Worm (Caenorhabditis elegans) whole organism, mixed stage, embryonic: Measurements from ENCODE around the gene rpl-7A.

Experiments
- blmp-1 ChIP-seq: fragments of 150-350 bp; optimal IDR thresholded peaks from 2 replicates; lab custom pipeline; 2014; ENCODE audit warnings: missing biosample characterization, missing genetic modification characterization
- elt-1 ChIP-seq: sonication (generic microtip); optimal IDR thresholded peaks from 2 replicates; lab custom pipeline; 2017; ENCODE audit warnings: missing genetic modification characterization, mild to moderate bottlenecking, missing compliant biosample characterization, antibody characterized with exemption, moderate library complexity, borderline replicate concordance; ENCODE audit not compliant: insufficient read depth
- elt-3 ChIP-seq: fragments of 150-350 bp; optimal IDR thresholded peaks from 2 replicates; lab custom pipeline; 2014; ENCODE audit warnings: missing biosample characterization, missing genetic modification characterization
- ham-2 ChIP-seq: fragments of 200-800 bp; sonication (Bioruptor generic); optimal IDR thresholded peaks from 2 replicates; lab custom pipeline; 2018; ENCODE audit warnings: mild to moderate bottlenecking, missing genetic modification characterization, missing compliant biosample characterization
- lin-13 ChIP-seq: fragments of 150-350 bp; optimal IDR thresholded peaks from 2 replicates; lab custom pipeline; 2014; ENCODE audit warnings: missing biosample characterization, missing genetic modification characterization
- lin-32 ChIP-seq: fragments of 200-800 bp; sonication (Bioruptor generic); optimal IDR thresholded peaks from 2 replicates; lab custom pipeline; 2018; ENCODE audit warnings: mild to moderate bottlenecking, missing genetic modification characterization, missing compliant biosample characterization
- nhr-12 ChIP-seq: fragments of 150-350 bp; optimal IDR thresholded peaks from 2 replicates; lab custom pipeline; 2014; ENCODE audit warnings: missing biosample characterization, missing genetic modification characterization
- nhr-237 ChIP-seq: fragments of 150-350 bp; optimal IDR thresholded peaks from 2 replicates; lab custom pipeline; 2014; ENCODE audit warnings: missing biosample characterization, missing genetic modification characterization
- unc-62 ChIP-seq: fragments of 150-350 bp; optimal IDR thresholded peaks from 2 replicates; lab custom pipeline; 2014; ENCODE audit warnings: missing biosample characterization, missing genetic modification reagents, missing genetic modification characterization

DNA sequence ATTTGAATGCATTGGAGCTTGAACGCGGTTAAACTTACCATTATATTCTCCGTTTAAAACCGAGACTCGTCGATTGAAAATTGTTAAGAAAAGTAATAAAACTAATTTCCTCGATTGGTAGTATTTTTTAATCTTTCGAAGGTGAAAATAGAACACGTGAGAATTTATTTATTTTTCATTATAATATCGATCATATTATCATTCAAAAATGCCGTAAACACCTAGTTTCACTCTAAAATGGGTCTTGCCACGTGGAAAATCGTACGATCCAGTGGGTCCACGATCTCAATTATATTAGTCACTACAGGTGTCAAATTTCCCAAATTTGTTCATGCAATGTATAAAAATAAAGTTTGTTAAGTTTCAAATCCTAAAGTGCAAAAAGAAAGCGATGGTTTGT lies 33.5 kb downstream of the rpl-7A start, which contains the start of gene W03B1.9:
- TF ChIP-seq nhr-237 (tag; lab: Kevin White, UChicago) (no peak), elt-1 (tag; lab: Kevin White, UChicago) (no peak), ham-2 (GFP tag; lab: Kevin White, UChicago) (no peak), lin-13 (no peak), nhr-12 (tag; lab: Kevin White, UChicago) (no peak), blmp-1 (tag; lab: Kevin White, UChicago) (no peak), unc-62 (no peak), elt-3 (tag; lab: Kevin White, UChicago) (no peak), lin-32 (GFP tag; lab: Kevin White, UChicago) (no peak)
